Fruit fly (Drosophila melanogaster) whole organism, prepupa: ENCODE data around the gene Rim2.

Experiments
- CG4318 ChIP-seq: fragments of 200-800 bp; sonication (Bioruptor generic); optimal IDR thresholded peaks from 3 replicates; lab custom pipeline; 2017; ENCODE audit warnings: missing biosample characterization, mild to moderate bottlenecking, missing genetic modification characterization
- CG9139 ChIP-seq: fragments of 200-800 bp; sonication (Bioruptor generic); optimal IDR thresholded peaks from 3 replicates; lab custom pipeline; 2017; ENCODE audit warnings: missing biosample characterization, mild to moderate bottlenecking, missing genetic modification characterization
- Eip78C ChIP-seq: fragments of 200-800 bp; sonication (Bioruptor generic); peaks from one replicate; lab custom pipeline; 2016; ENCODE audit warnings: missing biosample characterization, missing genetic modification characterization
- acj6 ChIP-seq: fragments of 200-800 bp; sonication (Bioruptor generic); optimal IDR thresholded peaks from 3 replicates; lab custom pipeline; 2016; ENCODE audit warnings: missing biosample characterization, missing genetic modification characterization
- eg ChIP-seq: fragments of 200-800 bp; sonication (Bioruptor generic); IDR thresholded peaks from 3 replicates; pipeline ENCODE4 v1.3.6; 2022; ENCODE audit warnings: missing biosample characterization, missing genetic modification characterization
- svp ChIP-seq: fragments of 200-800 bp; sonication (Bioruptor generic); peaks from one replicate; lab custom pipeline; 2016; ENCODE audit warnings: missing biosample characterization, missing genetic modification characterization

- TF ChIP-seq CG4318 (GFP tag; lab: Kevin White, UChicago), result no peak
- no peak for TF ChIP-seq acj6
- no peak for TF ChIP-seq CG9139 (GFP tag; lab: Kevin White, UChicago)
- no peak for TF ChIP-seq svp
- TF ChIP-seq eg, result no peak
- no peak for TF ChIP-seq Eip78C
Measured at dm6 chr2L:1704746-1705145, 19.4 kb downstream of the Rim2 start, which contains the start of gene cpb.
